Fruit fly (Drosophila melanogaster) whole organism, pupa: ENCODE results near the gene gro.

Experiments used
- CG12605 ChIP-seq: fragments of 200-800 bp; sonication (Bioruptor generic); IDR thresholded peaks from 2 replicates; pipeline ENCODE4 v1.3.6; 2022; ENCODE audit warnings: missing biosample characterization, missing genetic modification characterization
- CG14655 ChIP-seq: fragments of 200-800 bp; sonication (Bioruptor generic); optimal IDR thresholded peaks from 3 replicates; lab custom pipeline; 2017; ENCODE audit warnings: mild to moderate bottlenecking, missing biosample characterization, missing genetic modification reagents, missing genetic modification characterization
- CG32121 ChIP-seq: fragments of 200-800 bp; sonication (Bioruptor generic); IDR thresholded peaks from 2 replicates; pipeline ENCODE4 v1.3.6; 2022; ENCODE audit warnings: missing biosample characterization, missing genetic modification characterization
- CG34367 ChIP-seq: fragments of 200-800 bp; sonication (Bioruptor generic); optimal IDR thresholded peaks from 2 replicates; lab custom pipeline; 2018; ENCODE audit warnings: missing biosample characterization, mild to moderate bottlenecking, missing genetic modification characterization
- D1 ChIP-seq: fragments of 200-800 bp; sonication (Bioruptor generic); optimal IDR thresholded peaks from 2 replicates; lab custom pipeline; 2018; ENCODE audit warnings: missing biosample characterization, mild to moderate bottlenecking, missing genetic modification characterization, moderate library complexity
- EcR ChIP-seq: fragments of 200-800 bp; sonication (Bioruptor generic); optimal IDR thresholded peaks from 3 replicates; lab custom pipeline; 2019; ENCODE audit warnings: missing biosample characterization, missing genetic modification characterization, mild to moderate bottlenecking, moderate library complexity, missing genetic modification reagents
- Pif1B ChIP-seq: fragments of 200-800 bp; sonication (Bioruptor generic); optimal IDR thresholded peaks from 3 replicates; lab custom pipeline; 2016; ENCODE audit warnings: missing biosample characterization, missing genetic modification characterization
- Snoo ChIP-seq: fragments of 200-800 bp; sonication (Bioruptor generic); optimal IDR thresholded peaks from 3 replicates; lab custom pipeline; 2017; ENCODE audit warnings: missing biosample characterization, mild to moderate bottlenecking, missing genetic modification characterization, inconsistent platforms
- fd96Ca ChIP-seq: fragments of 200-800 bp; sonication (Bioruptor generic); IDR thresholded peaks from 3 replicates; pipeline ENCODE4 v1.3.6; 2022; ENCODE audit warnings: missing biosample characterization, missing genetic modification characterization
- gl ChIP-seq: fragments of 200-800 bp; sonication (Bioruptor generic); optimal IDR thresholded peaks from 2 replicates; lab custom pipeline; 2018; ENCODE audit warnings: missing biosample characterization, mild to moderate bottlenecking, missing genetic modification characterization

DNA sequence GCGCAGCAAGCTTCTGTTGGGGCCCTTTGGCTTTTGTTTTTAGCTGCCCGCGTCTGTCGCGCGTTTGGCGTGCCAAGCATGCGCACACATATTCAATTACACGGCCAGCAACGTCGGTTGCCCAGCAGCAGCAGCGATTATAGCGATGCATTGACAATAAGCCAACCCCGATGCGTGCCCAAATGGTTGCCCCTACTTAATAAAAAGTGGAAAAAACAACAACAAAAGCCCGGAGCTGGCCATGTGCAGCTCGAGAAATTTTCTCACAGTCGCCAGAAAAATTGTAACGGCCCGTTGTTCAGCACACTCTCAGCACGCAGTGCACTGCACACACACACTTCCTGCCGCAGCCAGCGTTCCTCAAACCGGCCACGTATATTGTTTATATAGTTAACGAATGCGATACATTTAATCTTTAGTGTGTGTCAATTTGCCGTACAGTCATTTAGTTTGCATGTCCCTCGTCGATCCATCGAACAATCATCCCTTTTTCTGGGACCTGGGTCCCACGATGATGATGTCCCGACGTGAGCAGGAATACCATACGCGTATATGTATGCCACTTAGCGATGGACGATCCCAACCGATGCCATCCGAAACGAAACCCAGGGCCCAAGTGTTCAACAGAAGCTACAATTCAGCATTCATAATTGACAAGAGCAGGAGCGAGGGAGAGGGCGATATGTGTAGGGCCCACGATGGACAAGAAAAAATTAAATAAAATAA is 6.7 kb upstream of the gro start:
- TF ChIP-seq EcR (GFP tag; lab: Kevin White, UChicago), result peak; percentile 0
- TF ChIP-seq CG32121 (GFP tag; lab: Robert Waterston, UW), result no peak
- TF ChIP-seq D1, result no peak
- TF ChIP-seq CG34367 (tag; lab: Kevin White, UChicago), result no peak
- TF ChIP-seq CG12605 (GFP tag; lab: Robert Waterston, UW), result no peak
- TF ChIP-seq Pif1B (GFP tag; lab: Kevin White, UChicago), result no peak
- peak; percentile 1 for TF ChIP-seq Snoo (tag; lab: Kevin White, UChicago)
- no peak for TF ChIP-seq gl
- TF ChIP-seq fd96Ca (GFP tag; lab: Robert Waterston, UW), result no peak
- TF ChIP-seq CG14655 (GFP tag; lab: Kevin White, UChicago), result no peak
